Fruit fly (Drosophila melanogaster) whole organism, wandering third instar larva: ENCODE data around the gene CG12170.

Experiments used
- CrebA ChIP-seq: fragments of 200-800 bp; sonication (Bioruptor generic); optimal IDR thresholded peaks from 2 replicates; lab custom pipeline; 2016; ENCODE audit warnings: missing biosample characterization, mild to moderate bottlenecking, missing genetic modification characterization, borderline replicate concordance
- Myc ChIP-seq: fragments of >200 bp; optimal IDR thresholded peaks from 2 replicates; lab custom pipeline; 2017
- N ChIP-seq: fragments of >200 bp; optimal IDR thresholded peaks from 2 replicates; lab custom pipeline; 2018; ENCODE audit warnings: missing biosample characterization, missing external identifiers, missing genetic modification characterization
- OdsH ChIP-seq: fragments of 200-800 bp; sonication (Bioruptor generic); optimal IDR thresholded peaks from 2 replicates; lab custom pipeline; 2016; ENCODE audit warnings: missing biosample characterization, mild to moderate bottlenecking, missing genetic modification characterization
- brk ChIP-seq: fragments of 200-800 bp; sonication (Bioruptor generic); optimal IDR thresholded peaks from 2 replicates; lab custom pipeline; 2016; ENCODE audit warnings: missing biosample characterization, mild to moderate bottlenecking, missing genetic modification characterization
- foxo ChIP-seq, 2 experiments: fragments of 200-800 bp; sonication (Bioruptor generic); optimal IDR thresholded peaks; 2 replicates in 1 of 2; 3 replicates in 1 of 2; lab custom pipeline; 2016 to 2017; ENCODE audit warnings: missing biosample characterization in 2 of 2, missing genetic modification characterization in 2 of 2
- jim ChIP-seq: fragments of 175-275, 200-325 bp; sonication (Bioruptor generic); optimal IDR thresholded peaks from 2 replicates; lab custom pipeline; 2016; ENCODE audit warnings: missing biosample characterization, mild to moderate bottlenecking, missing genetic modification characterization
- pan ChIP-seq: fragments of >200 bp; optimal IDR thresholded peaks from 2 replicates; lab custom pipeline; 2017
- tai ChIP-seq: sonication (Bioruptor generic); optimal IDR thresholded peaks from 2 replicates; lab custom pipeline; 2016; ENCODE audit warnings: missing biosample characterization, missing genetic modification characterization
- woc ChIP-seq: sonication (Bioruptor generic); optimal IDR thresholded peaks from 2 replicates; lab custom pipeline; 2016; ENCODE audit warnings: missing biosample characterization, mild to moderate bottlenecking, missing genetic modification characterization

DNA sequence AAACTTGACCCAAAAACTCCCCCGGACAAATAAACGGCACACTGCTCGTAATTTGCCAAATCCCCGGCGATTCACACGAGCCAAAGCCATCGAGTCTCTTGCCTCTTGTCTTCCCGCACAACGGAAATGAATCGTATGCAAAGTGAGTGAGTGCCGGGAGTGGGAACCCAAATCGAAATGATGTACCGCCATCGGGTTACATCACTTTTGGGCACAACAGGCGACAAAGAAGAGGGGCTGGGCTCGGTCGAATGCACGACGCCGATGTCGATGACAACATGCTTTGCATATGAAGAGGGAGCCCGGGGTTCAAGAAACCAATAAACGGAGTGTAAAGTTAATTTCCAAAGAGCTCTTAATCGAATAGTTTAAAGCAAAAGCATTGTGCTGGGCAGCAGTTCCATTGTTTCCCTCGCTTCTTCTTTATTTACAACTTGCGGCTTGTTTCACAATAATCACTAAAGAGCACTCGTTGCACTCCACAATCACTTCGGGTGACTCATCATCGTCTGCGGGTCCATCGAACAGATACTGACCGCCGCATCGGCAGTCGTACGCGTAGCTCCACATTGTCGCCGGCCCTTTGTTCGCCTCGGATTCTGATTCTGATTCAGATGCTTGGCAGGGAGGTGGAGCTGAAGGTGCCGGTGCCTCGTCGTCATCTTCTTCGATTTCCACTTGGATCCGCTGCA, 15.2 kb upstream of the CG12170 start:
- no peak for TF ChIP-seq tai (GFP tag; lab: Kevin White, UChicago)
- no peak for TF ChIP-seq pan (lab: Kevin White, UChicago)
- no peak for TF ChIP-seq CrebA (GFP tag; lab: Kevin White, UChicago)
- TF ChIP-seq brk (GFP tag; lab: Kevin White, UChicago) = no peak
- no peak for TF ChIP-seq Myc (lab: Kevin White, UChicago)
- TF ChIP-seq foxo (GFP tag; optimal IDR thresholded peaks at IDR 0.05; lab: Kevin White, UChicago) = no peak
- TF ChIP-seq woc (GFP tag; lab: Kevin White, UChicago) = no peak
- TF ChIP-seq N = no peak
- TF ChIP-seq jim = no peak
- no peak for TF ChIP-seq OdsH
